Worm (Caenorhabditis elegans): ENCODE results near the gene F07A11.1.

ce11 chrII:11569213-11569868 is 22.6 kb downstream of the F07A11.1 start, which contains the start of the genes F54D5.23 and F54D5.4:
- TF ChIP-seq snpc-4 (tag; optimal IDR thresholded peaks at IDR 0.05), result no peak
- no peak for TF ChIP-seq nhr-237 (tag; optimal IDR thresholded peaks at IDR 0.05)
- no peak for TF ChIP-seq bed-3 (GFP tag; optimal IDR thresholded peaks at IDR 0.05)
- no peak for TF ChIP-seq blmp-1 (tag; optimal IDR thresholded peaks at IDR 0.05)
- no peak for TF ChIP-seq hlh-1 (tag; optimal IDR thresholded peaks at IDR 0.05)
- no peak for TF ChIP-seq elt-3 (tag; optimal IDR thresholded peaks at IDR 0.05)
